Fruit fly (Drosophila melanogaster) whole organism: ENCODE results near the gene Diap1.

Source experiments
- CG8478 ChIP-seq: fragments of >200 bp; optimal IDR thresholded peaks from 2 replicates; lab custom pipeline; 2018; ENCODE audit warnings: inconsistent platforms
- Dll ChIP-seq: fragments of >200 bp; optimal IDR thresholded peaks from 2 replicates; lab custom pipeline; 2017
- EcR ChIP-seq, 2 experiments: fragments of >200 bp; optimal IDR thresholded peaks; 2 replicates each; lab custom pipeline; 2017; ENCODE audit warnings: missing biosample characterization in 2 of 2, missing genetic modification characterization in 2 of 2, missing genetic modification reagents in 2 of 2
- pan ChIP-seq: fragments of >200 bp; optimal IDR thresholded peaks from 2 replicates; lab custom pipeline; 2017
- psq ChIP-seq: fragments of >200 bp; optimal IDR thresholded peaks from 2 replicates; lab custom pipeline; 2017
- usp ChIP-seq: fragments of >200 bp; optimal IDR thresholded peaks from 2 replicates; lab custom pipeline; 2017; ENCODE audit warnings: missing biosample characterization, missing genetic modification characterization, mixed read lengths

Gene Diap1

dm6 chr3L:16033090-16033828 lies 17.6 kb downstream of the Diap1 start, which contains the start of the genes CG42717 and CG42716:
Gene CG42717 (minus strand): TSS chr3L:16033190.
Gene CG42716 (plus strand): TSS chr3L:16033778.
- no peak for TF ChIP-seq psq (lab: Kevin White, UChicago)
- no peak for TF ChIP-seq pan (lab: Kevin White, UChicago)
- no peak for TF ChIP-seq Dll (lab: Kevin White, UChicago)
- no peak for TF ChIP-seq EcR (GFP tag; optimal IDR thresholded peaks at IDR 0.05; lab: Kevin White, UChicago)
- no peak for TF ChIP-seq CG8478 (lab: Kevin White, UChicago)
- no peak for TF ChIP-seq usp

dm6 chr3L:16028924-16029323 lies 21.9 kb downstream of the Diap1 start:
- TF ChIP-seq EcR (GFP tag; optimal IDR thresholded peaks at IDR 0.05; lab: Kevin White, UChicago), result no peak
- TF ChIP-seq psq (lab: Kevin White, UChicago), result no peak
- TF ChIP-seq CG8478 (lab: Kevin White, UChicago), result no peak
- no peak for TF ChIP-seq Dll (lab: Kevin White, UChicago)
- TF ChIP-seq usp, result no peak
- no peak for TF ChIP-seq pan (lab: Kevin White, UChicago)

dm6 chr3L:16027163-16027633 lies 23.6 kb downstream of the Diap1 start:
- TF ChIP-seq psq (lab: Kevin White, UChicago), result no peak
- TF ChIP-seq usp, result no peak
- no peak for TF ChIP-seq CG8478 (lab: Kevin White, UChicago)

- TF ChIP-seq psq (lab: Kevin White, UChicago) (no peak), EcR (GFP tag; optimal IDR thresholded peaks at IDR 0.05; lab: Kevin White, UChicago) (no peak), usp (no peak), pan (lab: Kevin White, UChicago) (no peak), Dll (lab: Kevin White, UChicago) (no peak), CG8478 (lab: Kevin White, UChicago) (no peak)
These were observed 24.6 kb downstream of the Diap1 start for dm6 chr3L:16026065-16026789.

- TF ChIP-seq Dll (lab: Kevin White, UChicago) (no peak), usp (no peak), psq (lab: Kevin White, UChicago) (no peak), EcR (GFP tag; optimal IDR thresholded peaks at IDR 0.05; lab: Kevin White, UChicago) (no peak), CG8478 (lab: Kevin White, UChicago) (no peak), pan (lab: Kevin White, UChicago) (no peak)
These were observed 25.7 kb downstream of the Diap1 start for dm6 chr3L:16025020-16025680.

dm6 chr3L:16024276-16025019 lies 26.4 kb downstream of the Diap1 start:
- no peak for TF ChIP-seq CG8478 (lab: Kevin White, UChicago)
- TF ChIP-seq usp, result no peak
- no peak for TF ChIP-seq psq (lab: Kevin White, UChicago)
- TF ChIP-seq EcR (GFP tag; optimal IDR thresholded peaks at IDR 0.05; lab: Kevin White, UChicago), result no peak
- TF ChIP-seq Dll (lab: Kevin White, UChicago), result no peak

- TF ChIP-seq psq (lab: Kevin White, UChicago), result no peak
These were observed 27.7 kb downstream of the Diap1 start, which contains the start of gene Notum for dm6 chr3L:16023020-16023648. Gene Notum (plus strand): TSS chr3L:16023480.

dm6 chr3L:16021064-16021683 lies 29.7 kb downstream of the Diap1 start:
- no peak for TF ChIP-seq psq (lab: Kevin White, UChicago)
- TF ChIP-seq CG8478 (lab: Kevin White, UChicago), result no peak
- no peak for TF ChIP-seq usp
- no peak for TF ChIP-seq pan (lab: Kevin White, UChicago)
- TF ChIP-seq EcR (GFP tag; optimal IDR thresholded peaks at IDR 0.05; lab: Kevin White, UChicago), result no peak
- TF ChIP-seq Dll (lab: Kevin White, UChicago), result no peak

- TF ChIP-seq psq (lab: Kevin White, UChicago) (no peak), pan (lab: Kevin White, UChicago) (no peak), CG8478 (lab: Kevin White, UChicago) (no peak), usp (no peak), Dll (lab: Kevin White, UChicago) (no peak), EcR (GFP tag; optimal IDR thresholded peaks at IDR 0.05; lab: Kevin White, UChicago) (no peak)
These were observed 31.5 kb downstream of the Diap1 start for dm6 chr3L:16019144-16020006.
